Worm (Caenorhabditis elegans) whole organism, L3 larva: ENCODE measurements around the gene lmp-2.

ENCODE experiments used
- R02D3.7 ChIP-seq: fragments of 150-350 bp; optimal IDR thresholded peaks from 2 replicates; lab custom pipeline; 2014; ENCODE audit warnings: missing biosample characterization, missing genetic modification characterization
- ZK546.5 ChIP-seq: sonication (generic microtip); optimal IDR thresholded peaks from 2 replicates; lab custom pipeline; 2017; ENCODE audit warnings: missing biosample characterization, missing genetic modification characterization
- ceh-82 ChIP-seq: fragments of 150-350 bp; optimal IDR thresholded peaks from 2 replicates; lab custom pipeline; 2014; ENCODE audit warnings: missing biosample characterization, missing genetic modification characterization
- daf-12 ChIP-seq: fragments of 150-350 bp; optimal IDR thresholded peaks from 2 replicates; lab custom pipeline; 2014; ENCODE audit warnings: missing biosample characterization, missing genetic modification reagents, missing genetic modification characterization
- mdl-1 ChIP-seq: fragments of 150-350 bp; optimal IDR thresholded peaks from 2 replicates; lab custom pipeline; 2014; ENCODE audit warnings: missing biosample characterization, missing genetic modification characterization
- nhr-25 ChIP-seq: sonication (generic microtip); optimal IDR thresholded peaks from 2 replicates; lab custom pipeline; 2017; ENCODE audit warnings: missing biosample characterization, missing genetic modification characterization

DNA sequence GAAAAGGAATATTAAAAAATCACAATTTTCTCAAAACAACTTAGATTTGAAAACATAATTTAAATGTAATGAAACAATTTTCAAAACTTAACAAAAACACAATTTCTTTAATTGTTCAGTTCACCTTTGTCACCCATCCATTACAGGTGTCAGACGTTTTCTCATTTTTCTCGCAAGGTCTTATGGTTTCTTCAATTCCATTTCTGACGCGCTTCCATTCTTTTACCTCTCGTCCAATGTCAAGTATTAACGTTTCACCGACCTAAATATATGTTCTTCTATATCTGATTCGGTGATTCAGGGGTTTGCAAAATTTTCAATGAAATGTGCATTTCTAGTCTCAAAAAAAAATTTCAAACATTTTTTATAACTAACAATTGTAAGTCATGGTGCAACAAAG, 1.9 kb upstream of the lmp-2 start:
- peak; percentile 3 for TF ChIP-seq nhr-25 (tag; lab: Kevin White, UChicago)
- no peak for TF ChIP-seq daf-12 (tag; lab: Kevin White, UChicago)
- TF ChIP-seq ZK546.5 (tag; lab: Kevin White, UChicago): no peak
- no peak for TF ChIP-seq ceh-82 (tag; lab: Kevin White, UChicago)
- TF ChIP-seq mdl-1 (tag; lab: Kevin White, UChicago): no peak
- no peak for TF ChIP-seq R02D3.7 (tag; lab: Kevin White, UChicago)
